Fruit fly (Drosophila melanogaster): ENCODE data around the gene r.

Gene r

DNA sequence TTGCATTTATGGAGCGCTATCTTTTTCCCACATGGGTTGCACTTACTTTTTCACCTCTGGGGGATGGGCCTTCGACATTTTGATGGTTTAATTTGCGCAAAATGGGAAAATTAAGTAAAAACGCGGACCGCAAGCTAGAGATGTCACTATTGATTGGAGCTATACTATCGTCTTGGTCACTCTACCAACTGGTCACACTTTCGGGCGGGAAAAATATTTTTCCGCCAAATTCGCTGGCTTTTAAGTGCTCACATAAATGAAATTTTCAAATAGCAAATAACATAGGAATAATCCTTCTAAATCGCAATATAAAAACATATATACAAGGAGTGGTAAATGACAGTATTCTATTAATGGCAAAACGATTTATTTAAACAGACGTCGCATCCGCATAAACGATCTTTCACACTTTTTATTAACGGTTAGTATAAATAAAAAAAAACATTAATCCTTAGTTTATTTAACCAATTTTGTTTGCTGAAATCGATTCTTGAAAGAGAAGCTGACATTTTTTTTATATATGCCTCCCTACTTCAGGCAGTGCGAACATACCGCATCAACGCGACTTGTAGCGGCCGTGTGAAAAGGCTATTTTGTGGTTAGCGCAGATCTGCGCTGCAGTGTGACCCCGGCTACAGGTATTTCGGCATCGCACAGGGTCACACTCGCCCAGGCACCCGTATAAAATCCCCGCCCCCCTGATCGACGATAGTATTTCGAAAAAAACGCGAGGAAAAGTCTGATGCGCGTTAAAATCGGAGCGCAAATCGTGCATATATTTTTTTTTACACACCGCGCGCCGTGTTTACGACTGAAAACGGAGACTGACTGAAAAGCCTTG, 14.7 kb upstream of the r start, which contains the start of the genes SNRPG and mthl1 (continued):
- TF ChIP-seq CG6813 (GFP tag; optimal IDR thresholded peaks at IDR 0.05) (no peak), unpg (GFP tag; optimal IDR thresholded peaks at IDR 0.05) (peak; percentile 65), scrt (GFP tag; optimal IDR thresholded peaks at IDR 0.05) (no peak), mam (GFP tag; optimal IDR thresholded peaks at IDR 0.05) (peak; percentile 68), twi (tag; optimal IDR thresholded peaks at IDR 0.05) (no peak), CG7271 (tag; optimal IDR thresholded peaks at IDR 0.05) (no peak), CG13775 (GFP tag; optimal IDR thresholded peaks at IDR 0.05) (peak; percentile 81), CG6654 (GFP tag; optimal IDR thresholded peaks at IDR 0.05) (peak; percentile 24), CG1602 (GFP tag; optimal IDR thresholded peaks at IDR 0.05) (peak; percentile 80), dysf (GFP tag; IDR thresholded peaks at IDR 0.05) (peak; percentile 94), CG34422 (GFP tag; IDR thresholded peaks at IDR 0.05) (peak; percentile 96), otp (GFP tag; IDR thresholded peaks at IDR 0.05) (peak; percentile 88), Hand (GFP tag; optimal IDR thresholded peaks at IDR 0.05) (no peak), Nf-YB (GFP tag; optimal IDR thresholded peaks at IDR 0.05) (no peak), schlank (tag; optimal IDR thresholded peaks at IDR 0.05) (no peak), insv (GFP tag; optimal IDR thresholded peaks at IDR 0.05) (peak in 1 of 2 experiments; percentile 35), ac (GFP tag; optimal IDR thresholded peaks at IDR 0.05) (no peak), pfk (GFP tag; optimal IDR thresholded peaks at IDR 0.05) (peak; percentile 45), CG15269 (tag; optimal IDR thresholded peaks at IDR 0.05) (peak; percentile 74), Elba2 (GFP tag; optimal IDR thresholded peaks at IDR 0.05) (no peak), CG6689 (GFP tag; IDR thresholded peaks at IDR 0.05) (peak; percentile 90), CG3838 (GFP tag; optimal IDR thresholded peaks at IDR 0.05) (peak; percentile 32), CG6175 (GFP tag; IDR thresholded peaks at IDR 0.05) (peak; percentile 88), cad (GFP tag; optimal IDR thresholded peaks at IDR 0.05) (no peak), CG8765 (GFP tag; IDR thresholded peaks at IDR 0.05) (peak; percentile 90), Dip3 (GFP tag; optimal IDR thresholded peaks at IDR 0.05) (peak; percentile 92), YL-1 (GFP tag; optimal IDR thresholded peaks at IDR 0.05) (peak; percentile 56), CG15601 (tag; optimal IDR thresholded peaks at IDR 0.05) (no peak), CG2120 (GFP tag; optimal IDR thresholded peaks at IDR 0.05) (peak; percentile 92), CG17568 (GFP tag; optimal IDR thresholded peaks at IDR 0.05) (no peak), fd64A (GFP tag; optimal IDR thresholded peaks at IDR 0.05) (peak; percentile 51), Ptx1 (GFP tag; IDR thresholded peaks at IDR 0.05) (peak; percentile 95), CG18011 (GFP tag; optimal IDR thresholded peaks at IDR 0.05) (peak; percentile 40), dmrt11E (tag; optimal IDR thresholded peaks at IDR 0.05) (peak; percentile 64), Lhr (GFP tag; optimal IDR thresholded peaks at IDR 0.05) (peak; percentile 86), unc-4 (GFP tag; IDR thresholded peaks at IDR 0.05; ENCODE audit: partially characterized antibody) (peak; percentile 64), CG15479 (GFP tag; optimal IDR thresholded peaks at IDR 0.05) (no peak), Lim3 (GFP tag; IDR thresholded peaks at IDR 0.05) (peak; percentile 70), crc (GFP tag; optimal IDR thresholded peaks at IDR 0.05) (no peak), CG10959 (GFP tag; IDR thresholded peaks at IDR 0.05) (peak; percentile 77), ATbp (GFP tag; optimal IDR thresholded peaks at IDR 0.05) (no peak), CG16813 (GFP tag; IDR thresholded peaks at IDR 0.05; ENCODE audit: partially characterized antibody) (peak; percentile 66), CG6683 (GFP tag; optimal IDR thresholded peaks at IDR 0.05) (no peak), Hsf (GFP tag; optimal IDR thresholded peaks at IDR 0.05) (peak; percentile 83), tgo (GFP tag; IDR thresholded peaks at IDR 0.05) (peak; percentile 92), HHEX (GFP tag; optimal IDR thresholded peaks at IDR 0.05) (peak; percentile 55), pita (GFP tag; optimal IDR thresholded peaks at IDR 0.05) (no peak), CG1647 (GFP tag; optimal IDR thresholded peaks at IDR 0.05) (peak; percentile 52)
